Worm (Caenorhabditis elegans): ENCODE results near the gene F42G2.7.

DNA sequence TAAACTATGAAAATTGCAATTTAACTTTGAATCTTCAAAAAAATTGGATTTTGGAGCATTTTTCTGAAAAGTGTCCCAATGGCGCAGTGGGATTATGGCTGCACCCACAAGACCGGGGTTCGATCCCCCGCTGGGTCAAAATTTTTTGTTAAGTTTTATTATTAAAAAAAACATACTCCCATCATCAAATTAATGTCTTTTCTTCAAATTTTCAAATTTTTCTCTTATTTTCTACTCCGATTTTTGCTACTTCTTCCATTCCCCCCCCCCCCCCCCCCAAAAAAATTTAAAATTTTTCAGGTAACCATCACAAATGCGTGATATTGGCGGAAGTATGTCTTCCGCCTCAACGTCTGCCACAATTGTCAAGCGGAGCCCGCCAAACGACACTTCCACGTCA is 25.0 kb downstream of the F42G2.7 start, which contains the start of gene vab-19:
- TF ChIP-seq ama-1 (optimal IDR thresholded peaks at IDR 0.05) (no peak), lim-6 (tag; optimal IDR thresholded peaks at IDR 0.05) (no peak), elt-2 (tag; optimal IDR thresholded peaks at IDR 0.05) (no peak), hlh-15 (tag; optimal IDR thresholded peaks at IDR 0.05) (no peak), ceh-14 (tag; optimal IDR thresholded peaks at IDR 0.05) (no peak), nhr-11 (tag; optimal IDR thresholded peaks at IDR 0.05) (no peak), hlh-30 (tag; optimal IDR thresholded peaks at IDR 0.05; ENCODE audit: insufficient read depth) (no peak), F13H6.1 (tag; optimal IDR thresholded peaks at IDR 0.05) (no peak), zip-5 (tag; optimal IDR thresholded peaks at IDR 0.05) (no peak), sox-4 (tag; optimal IDR thresholded peaks at IDR 0.05) (no peak), ceh-9 (tag; optimal IDR thresholded peaks at IDR 0.05) (no peak), hlh-6 (tag; optimal IDR thresholded peaks at IDR 0.05) (no peak), odd-2 (tag; optimal IDR thresholded peaks at IDR 0.05) (no peak), ceh-2 (tag; optimal IDR thresholded peaks at IDR 0.05) (no peak)

Measured in whole organism, late embryonic.